Fruit fly (Drosophila melanogaster): ENCODE data around the gene Golgin104.

DNA sequence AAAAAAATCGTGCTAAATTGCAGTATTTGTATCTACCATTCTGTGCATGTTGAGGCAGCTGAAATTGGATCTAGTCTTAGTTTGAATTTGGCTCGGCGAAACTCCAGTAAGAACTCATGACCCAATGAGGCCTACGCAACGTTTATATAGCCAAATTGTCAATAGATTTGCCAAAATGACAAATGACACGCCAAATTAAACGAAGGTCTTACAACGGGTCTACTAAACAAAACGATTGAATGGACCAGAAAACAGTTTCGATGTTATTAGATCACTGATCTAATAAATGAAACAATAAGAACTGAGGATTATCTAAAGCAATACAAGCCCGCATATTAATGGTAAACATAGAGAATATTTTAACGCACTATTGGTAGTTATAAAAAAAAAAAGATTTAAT, 30.6 kb downstream of the Golgin104 start, which contains the start of gene CG42718:
- TF ChIP-seq ttk (optimal IDR thresholded peaks at IDR 0.05) (no peak), Sin3A (optimal IDR thresholded peaks at IDR 0.05) (no peak)

All from Kc167 (cell line).